Fruit fly (Drosophila melanogaster) whole organism, embryonic: ENCODE measurements around the gene r2d2.

Experiments
- Asciz ChIP-seq: fragments of 200-800 bp; sonication (Bioruptor generic); optimal IDR thresholded peaks from 2 replicates; lab custom pipeline; 2017; ENCODE audit warnings: missing biosample characterization, mild to moderate bottlenecking, missing genetic modification characterization, missing genetic modification reagents
- Blimp-1 ChIP-seq: fragments of 200-800 bp; sonication (Bioruptor generic); optimal IDR thresholded peaks from 3 replicates; lab custom pipeline; 2018; ENCODE audit warnings: missing biosample characterization, missing genetic modification characterization, mild to moderate bottlenecking, moderate library complexity, missing genetic modification reagents
- CG10321 ChIP-seq: fragments of 200-800 bp; sonication (Bioruptor generic); IDR thresholded peaks from 2 replicates; pipeline ENCODE4 v1.3.6; 2022; ENCODE audit warnings: missing biosample characterization, missing genetic modification characterization
- CG11093 ChIP-seq: fragments of 200-800 bp; sonication (Bioruptor generic); IDR thresholded peaks from 3 replicates; pipeline ENCODE4 v1.3.6; 2022; ENCODE audit warnings: missing biosample characterization, missing genetic modification characterization
- CG11696 ChIP-seq: fragments of 200-800 bp; sonication (Bioruptor generic); IDR thresholded peaks from 2 replicates; pipeline ENCODE4 v1.3.6; 2022; ENCODE audit warnings: missing biosample characterization, missing genetic modification characterization
- CG12104 ChIP-seq: fragments of 200-800 bp; sonication (Bioruptor generic); optimal IDR thresholded peaks from 3 replicates; lab custom pipeline; 2016; ENCODE audit warnings: missing biosample characterization, missing genetic modification characterization
- CG12769 ChIP-seq: fragments of 200-800 bp; sonication (Bioruptor generic); optimal IDR thresholded peaks from 2 replicates; lab custom pipeline; 2019; ENCODE audit warnings: missing biosample characterization, mild to moderate bottlenecking, missing genetic modification characterization, moderate library complexity
- CG13894 ChIP-seq: fragments of 200-800 bp; sonication (Bioruptor generic); optimal IDR thresholded peaks from 3 replicates; lab custom pipeline; 2018; ENCODE audit warnings: missing biosample characterization, mild to moderate bottlenecking, missing genetic modification characterization, moderate library complexity
- CG1602 ChIP-seq: fragments of 200-800 bp; sonication (Bioruptor generic); optimal IDR thresholded peaks from 3 replicates; lab custom pipeline; 2016; ENCODE audit warnings: missing biosample characterization, missing genetic modification characterization
- CG17802 ChIP-seq: fragments of 200-800 bp; sonication (Bioruptor generic); optimal IDR thresholded peaks from 2 replicates; lab custom pipeline; 2018; ENCODE audit warnings: missing biosample characterization, mild to moderate bottlenecking, missing genetic modification characterization, moderate library complexity
- CG17829 ChIP-seq: fragments of 200-800 bp; optimal IDR thresholded peaks from 2 replicates; lab custom pipeline; 2019; ENCODE audit warnings: missing biosample characterization, mild to moderate bottlenecking, missing genetic modification characterization, moderate library complexity
- CG2199 ChIP-seq: fragments of 200-800 bp; sonication (Bioruptor generic); IDR thresholded peaks from 3 replicates; pipeline ENCODE4 v1.3.6; 2022; ENCODE audit warnings: missing biosample characterization, missing genetic modification characterization
- CG2202 ChIP-seq: fragments of 200-800 bp; sonication (Bioruptor generic); optimal IDR thresholded peaks from 2 replicates; lab custom pipeline; 2018; ENCODE audit warnings: missing biosample characterization, mild to moderate bottlenecking, missing genetic modification characterization
- CG2889 ChIP-seq: fragments of 200-800 bp; sonication (Bioruptor generic); IDR thresholded peaks from 3 replicates; pipeline ENCODE4 v1.3.6; 2022; ENCODE audit warnings: missing biosample characterization, missing genetic modification characterization
- CG30403 ChIP-seq: fragments of 200-800 bp; sonication (Bioruptor generic); optimal IDR thresholded peaks from 3 replicates; lab custom pipeline; 2016; ENCODE audit warnings: missing biosample characterization, missing genetic modification characterization
- CG32532 ChIP-seq: fragments of 200-800 bp; sonication (Bioruptor generic); IDR thresholded peaks from 2 replicates; pipeline ENCODE4 v1.3.6; 2022; ENCODE audit warnings: missing biosample characterization, missing genetic modification characterization
- CG3407 ChIP-seq: fragments of 200-800 bp; sonication (Bioruptor generic); optimal IDR thresholded peaks from 2 replicates; lab custom pipeline; 2018; ENCODE audit warnings: missing biosample characterization, mild to moderate bottlenecking, missing genetic modification characterization
- CG3838 ChIP-seq: fragments of 200-800 bp; sonication (Bioruptor generic); optimal IDR thresholded peaks from 3 replicates; lab custom pipeline; 2016; ENCODE audit warnings: missing biosample characterization, missing genetic modification characterization
- CG4328 ChIP-seq: fragments of 200-800 bp; sonication (Bioruptor generic); optimal IDR thresholded peaks from 3 replicates; lab custom pipeline; 2017; ENCODE audit warnings: missing biosample characterization, missing genetic modification reagents, missing genetic modification characterization
- CG6765 ChIP-seq: fragments of 200-800 bp; sonication (Bioruptor generic); optimal IDR thresholded peaks from 3 replicates; lab custom pipeline; 2017; ENCODE audit warnings: missing biosample characterization, mild to moderate bottlenecking, missing genetic modification characterization
- CG7357 ChIP-seq: fragments of 200-800 bp; sonication (Bioruptor generic); IDR thresholded peaks from 3 replicates; pipeline ENCODE4 v1.3.6; 2022; ENCODE audit warnings: missing biosample characterization, missing genetic modification characterization
- CG7745 ChIP-seq: fragments of 200-800 bp; sonication (Bioruptor generic); optimal IDR thresholded peaks from 2 replicates; lab custom pipeline; 2018; ENCODE audit warnings: missing biosample characterization, mild to moderate bottlenecking, missing genetic modification characterization, moderate library complexity
- CG8765 ChIP-seq: fragments of 200-800 bp; sonication (Bioruptor generic); IDR thresholded peaks from 2 replicates; pipeline ENCODE4 v1.3.6; 2022; ENCODE audit warnings: missing biosample characterization, missing genetic modification characterization
- CG8944 ChIP-seq: fragments of 200-800 bp; sonication (Bioruptor generic); optimal IDR thresholded peaks from 3 replicates; lab custom pipeline; 2016; ENCODE audit warnings: missing biosample characterization, missing genetic modification characterization
- CG9437 ChIP-seq: fragments of 200-800 bp; sonication (Bioruptor generic); optimal IDR thresholded peaks from 2 replicates; lab custom pipeline; 2018; ENCODE audit warnings: missing biosample characterization, mild to moderate bottlenecking, missing genetic modification characterization
- CkIIα-i1 ChIP-seq: fragments of 200-800 bp; sonication (Bioruptor generic); IDR thresholded peaks from 2 replicates; pipeline ENCODE4 v1.3.6; 2022; ENCODE audit warnings: missing biosample characterization, missing genetic modification characterization
- E2f1 ChIP-seq: fragments of 200-800 bp; sonication (Bioruptor generic); IDR thresholded peaks from 2 replicates; pipeline ENCODE4 v1.3.6; 2022; ENCODE audit warnings: missing biosample characterization, missing genetic modification characterization
- ERR ChIP-seq: fragments of 200-800 bp; sonication (Bioruptor generic); optimal IDR thresholded peaks from 2 replicates; lab custom pipeline; 2016; ENCODE audit warnings: missing biosample characterization, missing genetic modification characterization
- Fer2 ChIP-seq: fragments of 200-800 bp; sonication (Bioruptor generic); optimal IDR thresholded peaks from 2 replicates; lab custom pipeline; 2018; ENCODE audit warnings: missing biosample characterization, mild to moderate bottlenecking, missing genetic modification characterization, moderate library complexity
- Gsc ChIP-seq: fragments of 200-800 bp; sonication (Bioruptor generic); IDR thresholded peaks from 2 replicates; pipeline ENCODE4 v1.3.6; 2022; ENCODE audit warnings: missing biosample characterization, missing genetic modification characterization
- Hey ChIP-seq: fragments of 200-800 bp; sonication (Bioruptor generic); optimal IDR thresholded peaks from 3 replicates; lab custom pipeline; 2018; ENCODE audit warnings: missing biosample characterization, mild to moderate bottlenecking, missing genetic modification characterization
- HmgD ChIP-seq: fragments of 200-800 bp; sonication (Bioruptor generic); optimal IDR thresholded peaks from 3 replicates; lab custom pipeline; 2016; ENCODE audit warnings: missing biosample characterization, missing genetic modification characterization
- Oli ChIP-seq: fragments of 200-800 bp; sonication (Bioruptor generic); optimal IDR thresholded peaks from 2 replicates; lab custom pipeline; 2018; ENCODE audit warnings: missing biosample characterization, mild to moderate bottlenecking, missing genetic modification characterization, moderate library complexity
- Sox100B ChIP-seq: fragments of 200-800 bp; sonication (Bioruptor generic); optimal IDR thresholded peaks from 3 replicates; lab custom pipeline; 2018; ENCODE audit warnings: missing biosample characterization, mild to moderate bottlenecking, missing genetic modification characterization
- Tbp ChIP-seq: fragments of >200 bp; optimal IDR thresholded peaks from 2 replicates; lab custom pipeline; 2018; ENCODE audit warnings: missing biosample characterization, missing genetic modification characterization
- bcd ChIP-seq: fragments of 200-800 bp; sonication (Bioruptor generic); optimal IDR thresholded peaks from 2 replicates; lab custom pipeline; 2017; ENCODE audit warnings: missing biosample characterization, mild to moderate bottlenecking, missing genetic modification characterization
- dmrt11E ChIP-seq: fragments of 200-800 bp; sonication (Bioruptor generic); optimal IDR thresholded peaks from 3 replicates; lab custom pipeline; 2018; ENCODE audit warnings: missing biosample characterization, mild to moderate bottlenecking, missing genetic modification characterization, moderate library complexity
- gro ChIP-seq: fragments of 200-800 bp; sonication (Bioruptor generic); optimal IDR thresholded peaks from 2 replicates; lab custom pipeline; 2016; ENCODE audit warnings: missing biosample characterization, missing genetic modification characterization
- jing ChIP-seq: fragments of 200-800 bp; sonication (Bioruptor generic); optimal IDR thresholded peaks from 2 replicates; lab custom pipeline; 2018; ENCODE audit warnings: missing biosample characterization, mild to moderate bottlenecking, missing genetic modification characterization
- mam ChIP-seq: fragments of 200-800 bp; sonication (Bioruptor generic); optimal IDR thresholded peaks from 3 replicates; lab custom pipeline; 2016; ENCODE audit warnings: missing biosample characterization, missing genetic modification characterization
- nmo ChIP-seq: fragments of 200-800 bp; sonication (Bioruptor generic); optimal IDR thresholded peaks from 2 replicates; lab custom pipeline; 2018; ENCODE audit warnings: missing biosample characterization, mild to moderate bottlenecking, missing genetic modification characterization, moderate library complexity
- rib ChIP-seq: fragments of 200-800 bp; sonication (Bioruptor generic); IDR thresholded peaks from 2 replicates; pipeline ENCODE4 v1.3.6; 2022; ENCODE audit warnings: missing biosample characterization, missing genetic modification characterization
- scrt ChIP-seq: fragments of 200-800 bp; sonication (Bioruptor generic); optimal IDR thresholded peaks from 2 replicates; lab custom pipeline; 2018; ENCODE audit warnings: missing biosample characterization, mild to moderate bottlenecking, missing genetic modification characterization, moderate library complexity
- sens ChIP-seq: fragments of 200-800 bp; sonication (Bioruptor generic); peaks from one replicate; lab custom pipeline; 2016; ENCODE audit warnings: missing biosample characterization, missing genetic modification characterization

r2d2 gene

dm6 chr2L:7777979-7778692 is 21.8 kb upstream of the r2d2 start, which contains the start of gene CG7179 (continued):
- no peak for TF ChIP-seq CG3838 (GFP tag; lab: Kevin White, UChicago)
- peak; percentile 24 for TF ChIP-seq CG6765 (GFP tag; lab: Kevin White, UChicago)
- peak; percentile 43 for TF ChIP-seq CG13894 (tag; lab: Kevin White, UChicago)

- TF ChIP-seq CG8944 (GFP tag; lab: Kevin White, UChicago): no peak
- TF ChIP-seq sens (GFP tag; lab: Kevin White, UChicago): peak; percentile 18
Measured at dm6 chr2L:7779785-7780184, 20.2 kb upstream of the r2d2 start, which contains the start of gene Uro. TSS of gene Uro (plus strand) at chr2L:7780085.

dm6 chr2L:7781165-7781564 is 18.8 kb upstream of the r2d2 start, which contains the start of gene CG7164:
TSS of gene CG7164 (plus strand) at chr2L:7781465.
- TF ChIP-seq ERR: no peak
- no peak for TF ChIP-seq CG3407 (GFP tag; lab: Kevin White, UChicago)
- no peak for TF ChIP-seq CG1602 (GFP tag; lab: Kevin White, UChicago)
- TF ChIP-seq CG8765: no peak
- TF ChIP-seq scrt: no peak
- TF ChIP-seq CG11093: no peak
- TF ChIP-seq mam (GFP tag; lab: Kevin White, UChicago): no peak

dm6 chr2L:7782788-7783401 is 17.1 kb upstream of the r2d2 start, which contains the start of gene Brd7-9:
TSS of gene Brd7-9 (plus strand) at chr2L:7782865.
- TF ChIP-seq CG2202 (tag; lab: Kevin White, UChicago) (peak; percentile 55), CG7745 (no peak), Oli (tag; lab: Kevin White, UChicago) (peak; percentile 73), Asciz (GFP tag; lab: Kevin White, UChicago) (peak; percentile 61), HmgD (GFP tag; lab: Kevin White, UChicago) (no peak), CG17802 (tag; lab: Kevin White, UChicago) (no peak), CG30403 (GFP tag; lab: Kevin White, UChicago) (peak; percentile 70), nmo (GFP tag; lab: Kevin White, UChicago) (peak; percentile 56), E2f1 (GFP tag; lab: Robert Waterston, UW) (peak; percentile 78), CG2889 (peak; percentile 67; the same call in 1 of the 3 replicates), Hey (tag; lab: Kevin White, UChicago) (no peak), Gsc (GFP tag; lab: Robert Waterston, UW) (no peak), CG12769 (tag; lab: Kevin White, UChicago) (peak; percentile 73), rib (GFP tag; lab: Robert Waterston, UW) (peak; percentile 73), CG2199 (GFP tag; lab: Robert Waterston, UW) (peak; percentile 41; the same call in 1 of the 3 replicates), CG7357 (GFP tag; lab: Robert Waterston, UW) (peak; percentile 49; the same call in 1 of the 3 replicates), Blimp-1 (GFP tag; lab: Kevin White, UChicago) (peak; percentile 71), gro (GFP tag; lab: Kevin White, UChicago) (peak; percentile 70), CG11696 (GFP tag; lab: Robert Waterston, UW) (peak; percentile 78), CG9437 (GFP tag; lab: Kevin White, UChicago) (peak; percentile 48), Tbp (GFP tag; lab: Kevin White, UChicago) (no peak), Sox100B (GFP tag; lab: Kevin White, UChicago) (peak; percentile 55), CG12104 (GFP tag; lab: Kevin White, UChicago) (peak; percentile 56), CG10321 (peak; percentile 63; the same call in 1 of the 2 replicates), Fer2 (tag; lab: Kevin White, UChicago) (peak; percentile 10), dmrt11E (tag; lab: Kevin White, UChicago) (peak; percentile 52), CG4328 (no peak), CG32532 (peak; percentile 91), CG17829 (peak; percentile 70), CkIIα-i1 (GFP tag; lab: Robert Waterston, UW) (no peak), bcd (GFP tag; lab: Kevin White, UChicago) (peak; percentile 67), jing (peak; percentile 28)
